Worm (Caenorhabditis elegans): Measurements from ENCODE around the gene F11A5.16.

DNA sequence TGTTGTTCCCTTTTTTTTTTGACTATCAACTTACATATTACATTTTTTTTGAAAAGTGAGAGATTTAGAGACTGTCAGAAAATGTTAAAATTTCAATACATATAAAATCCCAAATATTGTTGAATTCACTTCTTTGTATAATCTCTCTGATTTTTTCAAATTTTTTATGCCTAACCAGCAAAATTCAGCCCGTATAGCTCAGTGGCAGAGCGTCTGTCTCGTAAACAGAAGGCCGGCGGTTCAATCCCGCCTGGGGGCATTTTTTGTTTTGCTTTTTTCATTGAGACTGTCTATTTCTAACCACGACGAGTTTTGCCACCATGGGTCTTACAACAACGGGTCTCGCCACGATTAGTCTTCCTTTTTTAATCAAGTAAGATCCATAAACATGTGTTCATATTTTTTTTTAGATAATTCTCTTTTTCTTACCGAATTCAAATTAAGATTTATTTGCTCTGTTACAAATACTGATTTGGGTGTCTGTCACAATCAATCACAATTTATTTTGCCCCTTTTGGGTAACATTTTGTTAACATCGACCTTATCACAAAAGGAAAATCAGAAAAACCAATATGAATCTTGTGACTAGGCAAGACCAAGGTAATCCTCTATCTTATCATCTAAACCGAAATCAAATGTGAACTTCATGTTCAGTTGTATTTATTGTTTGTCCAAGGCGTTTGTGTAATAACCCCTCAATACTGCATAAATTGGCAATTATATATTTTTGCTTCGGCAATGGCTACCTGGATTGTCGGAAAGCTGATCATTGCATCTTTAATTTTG lies 8.4 kb downstream of the F11A5.16 start, which contains the start of gene glc-1:
- TF ChIP-seq lin-13 (GFP tag; optimal IDR thresholded peaks at IDR 0.05) = no peak
- no peak for TF ChIP-seq unc-130 (tag; optimal IDR thresholded peaks at IDR 0.05)
- no peak for TF ChIP-seq dpl-1 (GFP tag; optimal IDR thresholded peaks at IDR 0.05)
- TF ChIP-seq ztf-4 (tag; optimal IDR thresholded peaks at IDR 0.05) = no peak
- TF ChIP-seq nhr-237 (tag; optimal IDR thresholded peaks at IDR 0.05) = no peak
- TF ChIP-seq unc-62 (GFP tag; optimal IDR thresholded peaks at IDR 0.05) = no peak
- no peak for TF ChIP-seq mdl-1 (tag; optimal IDR thresholded peaks at IDR 0.05)
- TF ChIP-seq ama-1 (optimal IDR thresholded peaks at IDR 0.05) = no peak
- no peak for TF ChIP-seq nhr-71 (tag; optimal IDR thresholded peaks at IDR 0.05)
- TF ChIP-seq mab-9 (GFP tag; IDR thresholded peaks at IDR 0.05) = no peak
- no peak for TF ChIP-seq lin-39 (tag; optimal IDR thresholded peaks at IDR 0.05)
- no peak for TF ChIP-seq nhr-28 (tag; optimal IDR thresholded peaks at IDR 0.05)
- no peak for TF ChIP-seq zag-1 (tag; optimal IDR thresholded peaks at IDR 0.05)
